Fruit fly (Drosophila melanogaster): ENCODE results near the gene CG34288.

Gene CG34288

DNA sequence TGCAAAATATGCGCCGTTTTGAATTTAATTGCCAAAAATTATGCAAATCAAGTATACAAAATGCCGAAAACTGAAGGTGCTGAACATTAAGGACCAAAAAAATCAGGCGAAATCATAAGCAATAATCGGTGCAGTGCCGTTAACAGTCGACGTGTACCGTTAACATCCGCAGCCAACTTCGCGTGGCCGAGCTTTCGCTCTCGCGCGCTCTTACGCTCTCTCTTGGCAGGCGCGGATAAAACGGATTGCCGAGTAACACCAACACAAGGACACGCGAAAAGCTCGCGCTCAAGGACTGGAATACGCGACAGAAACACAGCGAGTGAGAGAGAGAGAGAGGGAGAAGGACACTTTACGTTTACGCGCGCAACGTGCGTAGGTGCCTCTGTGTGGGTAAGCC, 23.0 kb upstream of the CG34288 start:
- TF ChIP-seq sage (GFP tag; optimal IDR thresholded peaks at IDR 0.05), result no peak
- no peak for TF ChIP-seq h (GFP tag; optimal IDR thresholded peaks at IDR 0.05)
- TF ChIP-seq rgr (GFP tag; optimal IDR thresholded peaks at IDR 0.05), result no peak
- TF ChIP-seq tai (GFP tag; optimal IDR thresholded peaks at IDR 0.05), result no peak
- no peak for TF ChIP-seq psq (GFP tag; optimal IDR thresholded peaks at IDR 0.05)
- TF ChIP-seq CG9705 (GFP tag; optimal IDR thresholded peaks at IDR 0.05), result no peak
- TF ChIP-seq CrebA (GFP tag; optimal IDR thresholded peaks at IDR 0.05; ENCODE audit: borderline replicate concordance), result no peak
- no peak for TF ChIP-seq fru (GFP tag; optimal IDR thresholded peaks at IDR 0.05)
- no peak for TF ChIP-seq Jra (GFP tag; optimal IDR thresholded peaks at IDR 0.05)
- TF ChIP-seq Mio (GFP tag; optimal IDR thresholded peaks at IDR 0.05), result no peak
- no peak for TF ChIP-seq woc (GFP tag; optimal IDR thresholded peaks at IDR 0.05)
- no peak for TF ChIP-seq Sp1 (GFP tag; optimal IDR thresholded peaks at IDR 0.05)
- no peak for TF ChIP-seq dsf (GFP tag; optimal IDR thresholded peaks at IDR 0.05; ENCODE audit: borderline replicate concordance)
- no peak for TF ChIP-seq ey (GFP tag; optimal IDR thresholded peaks at IDR 0.05)
- no peak for TF ChIP-seq Rel (GFP tag; optimal IDR thresholded peaks at IDR 0.05)
- TF ChIP-seq Rel (tag; optimal IDR thresholded peaks at IDR 0.05), result no peak
- no peak for TF ChIP-seq N (GFP tag; optimal IDR thresholded peaks at IDR 0.05)
- no peak for TF ChIP-seq brk (GFP tag; optimal IDR thresholded peaks at IDR 0.05)
- no peak for TF ChIP-seq Vsx2 (GFP tag; optimal IDR thresholded peaks at IDR 0.05; ENCODE audit: partially characterized antibody)
- no peak for TF ChIP-seq Hr78 (GFP tag; optimal IDR thresholded peaks at IDR 0.05)
- TF ChIP-seq OdsH (GFP tag; optimal IDR thresholded peaks at IDR 0.05), result no peak

DNA sequence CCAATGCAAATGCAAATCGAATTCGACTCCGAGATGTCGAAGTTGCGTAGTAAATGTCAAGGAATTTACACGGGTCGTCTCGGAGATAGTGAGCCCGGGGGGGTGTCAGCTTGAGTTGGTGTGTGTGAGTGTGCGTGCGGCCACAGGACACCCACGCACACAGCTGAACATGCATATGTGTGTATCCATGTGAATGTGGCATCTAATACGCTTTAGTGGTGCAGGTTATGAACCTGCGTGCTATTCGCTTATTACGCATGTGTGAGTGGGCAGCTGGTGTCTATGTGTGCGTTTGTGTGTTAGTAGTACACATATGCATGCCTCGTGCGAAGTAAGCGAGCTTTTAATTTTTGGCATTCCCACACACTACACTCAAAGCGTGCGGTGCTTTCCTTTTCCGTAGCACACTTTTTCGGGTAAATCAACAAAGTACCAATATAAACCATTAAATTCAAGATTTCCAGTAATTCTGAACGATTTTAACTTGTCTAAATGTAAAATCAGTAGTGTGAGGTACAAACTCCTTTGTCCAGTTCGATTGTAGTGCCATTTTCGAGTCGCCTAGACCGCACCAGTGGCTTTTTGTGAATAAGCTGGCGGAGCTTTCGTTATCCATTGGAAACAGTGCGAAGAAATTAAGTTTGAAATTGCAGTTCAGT, 21.9 kb upstream of the CG34288 start:
- TF ChIP-seq Hnf4 (GFP tag; optimal IDR thresholded peaks at IDR 0.05), result no peak
- peak; percentile 59 for TF ChIP-seq rgr (GFP tag; optimal IDR thresholded peaks at IDR 0.05)
- TF ChIP-seq dsf (GFP tag; optimal IDR thresholded peaks at IDR 0.05; ENCODE audit: borderline replicate concordance), result no peak
- peak; percentile 57 for TF ChIP-seq Sp1 (GFP tag; optimal IDR thresholded peaks at IDR 0.05)
- peak; percentile 43 for TF ChIP-seq OdsH (GFP tag; optimal IDR thresholded peaks at IDR 0.05)
- no peak for TF ChIP-seq Mio (GFP tag; optimal IDR thresholded peaks at IDR 0.05)
- TF ChIP-seq dmrt93B (GFP tag; optimal IDR thresholded peaks at IDR 0.05), result no peak
- peak in 1 of 2 experiments; percentile 74 for TF ChIP-seq foxo (GFP tag; optimal IDR thresholded peaks at IDR 0.05)
- TF ChIP-seq h (GFP tag; optimal IDR thresholded peaks at IDR 0.05), result peak; percentile 74
- no peak for TF ChIP-seq brk (GFP tag; optimal IDR thresholded peaks at IDR 0.05)
- TF ChIP-seq woc (GFP tag; optimal IDR thresholded peaks at IDR 0.05), result peak; percentile 21
- no peak for TF ChIP-seq GATAd (GFP tag; optimal IDR thresholded peaks at IDR 0.05)
- TF ChIP-seq sv (GFP tag; optimal IDR thresholded peaks at IDR 0.05), result peak; percentile 69
- no peak for TF ChIP-seq sage (GFP tag; optimal IDR thresholded peaks at IDR 0.05)
- peak; percentile 67 for TF ChIP-seq HLH106 (tag; optimal IDR thresholded peaks at IDR 0.05)
- no peak for TF ChIP-seq lola (GFP tag; optimal IDR thresholded peaks at IDR 0.05)
- peak; percentile 6 for TF ChIP-seq CG32264 (GFP tag; optimal IDR thresholded peaks at IDR 0.05)
- peak; percentile 78 for TF ChIP-seq ey (GFP tag; optimal IDR thresholded peaks at IDR 0.05)
- TF ChIP-seq br (GFP tag; optimal IDR thresholded peaks at IDR 0.05), result peak; percentile 74
- peak; percentile 79 for TF ChIP-seq fru (GFP tag; optimal IDR thresholded peaks at IDR 0.05)

DNA sequence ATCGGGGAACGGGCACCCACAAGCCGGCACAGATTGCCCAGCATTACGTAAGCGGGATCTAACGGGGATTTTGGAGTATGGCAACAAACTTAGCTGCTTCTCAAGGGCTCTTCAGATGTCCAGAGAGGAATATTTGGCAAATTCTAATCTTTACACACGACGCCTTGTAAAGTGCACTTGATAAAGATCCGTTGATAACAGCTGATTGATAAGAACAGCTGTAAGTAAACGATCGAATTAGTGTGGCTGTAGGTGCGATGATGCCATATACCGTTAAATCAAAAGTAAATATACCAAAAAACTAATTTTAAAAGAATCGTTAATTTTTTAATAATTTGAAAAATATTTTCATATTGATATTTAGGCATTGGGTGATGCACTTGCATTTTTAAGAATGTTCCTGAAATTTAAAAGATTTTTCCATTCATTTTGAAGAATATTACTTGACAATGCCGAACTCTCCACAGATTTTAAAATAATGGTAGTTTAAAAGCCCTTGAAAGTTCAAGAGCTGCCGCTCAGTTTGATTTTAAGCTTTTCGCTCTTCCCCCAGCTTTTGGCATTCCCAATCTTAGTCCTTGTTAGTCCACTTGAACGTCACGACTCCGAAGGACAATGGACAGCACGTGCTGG, 21.0 kb upstream of the CG34288 start, which contains the start of the genes CG5377 and Nrx-1:
TSS of gene CG5377 (minus strand) at position 219 of the 633 bp plus-strand sequence.
TSS of gene Nrx-1 (plus strand) at position 574 of the 633 bp plus-strand sequence.
- TF ChIP-seq br (GFP tag; optimal IDR thresholded peaks at IDR 0.05) (no peak), woc (GFP tag; optimal IDR thresholded peaks at IDR 0.05) (no peak), GATAd (GFP tag; optimal IDR thresholded peaks at IDR 0.05) (peak; percentile 3), Hnf4 (GFP tag; optimal IDR thresholded peaks at IDR 0.05) (no peak), dl (GFP tag; optimal IDR thresholded peaks at IDR 0.05; ENCODE audit: insufficient read depth in 1 of 2, partially characterized antibody in 2 of 2) (no peak), CG32264 (GFP tag; optimal IDR thresholded peaks at IDR 0.05) (no peak)

DNA sequence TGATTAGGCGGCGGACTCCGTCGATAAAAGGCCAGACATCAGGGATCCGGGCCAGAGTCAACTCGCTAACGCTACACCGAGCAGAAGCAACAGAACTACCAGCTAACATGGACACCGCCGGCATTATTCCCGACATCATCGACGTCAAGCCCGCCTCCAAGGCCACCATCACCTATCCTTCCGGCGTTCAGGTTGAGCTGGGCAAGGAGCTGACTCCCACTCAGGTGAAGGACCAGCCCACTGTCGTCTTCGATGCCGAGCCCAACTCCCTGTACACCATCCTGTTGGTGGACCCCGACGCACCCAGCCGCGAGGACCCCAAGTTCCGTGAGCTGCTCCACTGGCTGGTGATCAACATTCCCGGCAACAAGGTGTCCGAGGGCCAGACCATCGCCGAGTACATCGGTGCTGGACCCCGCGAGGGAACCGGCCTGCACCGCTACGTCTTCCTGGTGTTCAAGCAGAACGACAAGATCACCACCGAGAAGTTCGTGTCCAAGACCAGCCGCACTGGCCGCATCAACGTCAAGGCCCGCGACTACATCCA, 19.0 kb upstream of the CG34288 start, which contains the start of gene Pebp1:
TSS of gene Pebp1 (plus strand) at position 51 of the 547 bp plus-strand sequence.
- TF ChIP-seq Abd-B (GFP tag; optimal IDR thresholded peaks at IDR 0.05) (no peak), dl (GFP tag; optimal IDR thresholded peaks at IDR 0.05; ENCODE audit: insufficient read depth in 1 of 2, partially characterized antibody in 2 of 2) (no peak), CG32264 (GFP tag; optimal IDR thresholded peaks at IDR 0.05) (no peak), Hr78 (GFP tag; optimal IDR thresholded peaks at IDR 0.05) (no peak), pan (optimal IDR thresholded peaks at IDR 0.05) (no peak), Hnf4 (GFP tag; optimal IDR thresholded peaks at IDR 0.05) (no peak), woc (GFP tag; optimal IDR thresholded peaks at IDR 0.05) (no peak), Mio (GFP tag; optimal IDR thresholded peaks at IDR 0.05) (no peak), sage (GFP tag; optimal IDR thresholded peaks at IDR 0.05) (no peak), h (GFP tag; optimal IDR thresholded peaks at IDR 0.05) (no peak), OdsH (GFP tag; optimal IDR thresholded peaks at IDR 0.05) (no peak), Dfd (GFP tag; optimal IDR thresholded peaks at IDR 0.05) (no peak)
